Worm (Caenorhabditis elegans): ENCODE measurements around the gene bud-31.

Gene bud-31

DNA sequence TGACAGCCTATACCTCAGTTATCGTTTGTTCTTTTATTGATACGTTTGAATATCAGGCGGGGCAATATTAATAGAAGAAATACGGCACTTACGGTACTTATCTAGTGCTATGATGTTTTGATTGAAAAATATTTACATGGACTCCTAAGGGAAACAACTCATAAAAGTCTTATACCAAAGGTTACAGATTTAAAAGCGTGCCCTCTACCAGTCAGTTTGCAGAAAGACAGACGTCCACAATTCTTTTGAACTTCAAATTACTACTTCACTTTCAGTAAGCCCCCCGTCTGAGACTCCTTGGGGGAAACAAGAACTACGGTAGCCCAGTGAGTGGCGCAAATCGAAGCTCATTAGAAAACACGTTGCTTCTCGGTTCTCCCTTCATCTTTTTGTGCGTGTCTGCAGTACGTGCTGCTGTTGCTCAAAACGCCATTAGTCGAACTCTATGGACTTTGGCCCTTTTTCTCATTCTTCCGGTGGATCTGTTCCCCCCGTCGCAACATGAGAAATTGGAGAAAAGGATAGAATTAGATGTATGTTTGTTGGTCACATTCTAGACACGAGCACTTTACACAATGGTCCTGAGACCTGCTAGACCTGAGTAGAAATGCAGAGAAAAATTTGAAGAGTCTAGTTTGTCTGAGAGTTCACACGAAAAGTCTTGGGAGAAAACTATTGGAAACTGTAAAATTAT is 33.9 kb downstream of the bud-31 start (continued):
- TF ChIP-seq unc-62 (GFP tag; optimal IDR thresholded peaks at IDR 0.05 in 1 of 2) (no peak), unc-62 (tag; optimal IDR thresholded peaks at IDR 0.05) (no peak), dmd-9 (GFP tag; IDR thresholded peaks at IDR 0.05) (no peak)

DNA sequence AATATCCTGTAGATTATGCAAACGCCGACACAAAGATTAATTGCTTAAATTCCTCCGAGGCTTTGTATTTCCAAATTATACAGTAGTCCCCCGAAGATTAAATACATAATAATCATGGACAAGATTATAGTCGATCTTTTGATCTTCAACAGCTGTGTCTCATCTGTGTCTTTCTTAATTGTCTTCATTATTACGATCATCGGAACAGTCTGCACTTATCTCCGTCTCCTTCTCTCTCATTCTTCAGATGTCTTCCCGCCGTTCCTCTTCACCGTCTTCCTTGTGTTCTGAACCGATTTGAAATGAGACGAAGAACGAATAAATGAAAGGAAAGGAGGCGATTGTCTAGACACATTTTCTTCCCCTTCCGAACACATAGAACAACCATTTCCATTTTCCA is 35.2 kb downstream of the bud-31 start:
- TF ChIP-seq nhr-48 (tag; optimal IDR thresholded peaks at IDR 0.05) (peak; percentile 59), nhr-76 (tag; optimal IDR thresholded peaks at IDR 0.05) (no peak)

DNA sequence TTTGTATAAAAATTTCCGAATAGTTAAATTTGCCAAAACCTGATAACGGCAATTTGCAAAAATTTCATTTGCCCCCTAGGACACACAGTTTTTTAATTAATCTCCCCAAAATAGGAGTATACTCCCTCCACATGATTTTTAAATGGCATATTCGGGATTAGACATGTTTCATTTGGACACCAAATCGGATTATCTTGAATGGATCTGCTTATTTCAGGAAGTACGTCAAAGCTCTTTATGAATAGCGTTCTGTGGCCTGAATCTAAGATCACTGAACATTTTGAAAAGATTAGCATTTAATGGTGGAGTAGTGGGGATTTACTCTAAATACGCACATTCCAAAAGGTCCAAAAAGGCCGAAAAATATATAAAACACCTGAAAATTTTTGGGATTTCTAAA is 37.7 kb downstream of the bud-31 start:
- TF ChIP-seq zip-11 (GFP tag; IDR thresholded peaks at IDR 0.05) (no peak), egl-43 (GFP tag; IDR thresholded peaks at IDR 0.05) (no peak), daf-16 (GFP tag; optimal IDR thresholded peaks at IDR 0.05) (no peak), daf-16 (tag; optimal IDR thresholded peaks at IDR 0.05) (no peak)

- no peak for TF ChIP-seq zip-2 (tag; optimal IDR thresholded peaks at IDR 0.05)
- no peak for TF ChIP-seq Y48G9A.11 (GFP tag; IDR thresholded peaks at IDR 0.05)
- no peak for TF ChIP-seq lim-7 (GFP tag; IDR thresholded peaks at IDR 0.05)
- no peak for TF ChIP-seq unc-62 (GFP tag; optimal IDR thresholded peaks at IDR 0.05 in 1 of 2)
- TF ChIP-seq unc-62 (tag; optimal IDR thresholded peaks at IDR 0.05): no peak
- no peak for TF ChIP-seq lin-1 (GFP tag; IDR thresholded peaks at IDR 0.05)
- no peak for TF ChIP-seq lin-29 (GFP tag; IDR thresholded peaks at IDR 0.05)
- no peak for TF ChIP-seq ceh-44 (GFP tag; IDR thresholded peaks at IDR 0.05)
- TF ChIP-seq ceh-20 (GFP tag; IDR thresholded peaks at IDR 0.05): no peak
- no peak for TF ChIP-seq sdz-12 (GFP tag; optimal IDR thresholded peaks at IDR 0.05)
- TF ChIP-seq mxl-2 (GFP tag; conservative IDR thresholded peaks at IDR 0.05): no peak
- no peak for TF ChIP-seq cey-2 (tag; optimal IDR thresholded peaks at IDR 0.05; ENCODE audit: borderline replicate concordance, insufficient read depth)
- no peak for TF ChIP-seq php-3 (GFP tag; IDR thresholded peaks at IDR 0.05)
- no peak for TF ChIP-seq F37D6.2 (tag; optimal IDR thresholded peaks at IDR 0.05)
- TF ChIP-seq attf-4 (tag; optimal IDR thresholded peaks at IDR 0.05): no peak
- no peak for TF ChIP-seq ztf-7 (tag; optimal IDR thresholded peaks at IDR 0.05)
Observed at ce11 chrIII:9655802-9656201, 40.5 kb downstream of the bud-31 start, which contains the start of gene C15H7.4. Gene C15H7.4, minus strand, starts transcription at chrIII:9655902.

ce11 chrIII:9651871-9652270 is 44.4 kb downstream of the bud-31 start, which contains the start of gene C15H7.3:
Gene C15H7.3, minus strand, starts transcription at chrIII:9651971.
- TF ChIP-seq nhr-41 (GFP tag; IDR thresholded peaks at IDR 0.05) (no peak), nhr-25 (tag; optimal IDR thresholded peaks at IDR 0.05; ENCODE audit: borderline replicate concordance, insufficient read depth) (no peak), fkh-10 (GFP tag; optimal IDR thresholded peaks at IDR 0.05) (no peak), daf-8 (GFP tag; IDR thresholded peaks at IDR 0.05) (no peak), nhr-42 (GFP tag; IDR thresholded peaks at IDR 0.05) (no peak), madf-5 (GFP tag; IDR thresholded peaks at IDR 0.05) (no peak), spr-3 (GFP tag; optimal IDR thresholded peaks at IDR 0.05) (no peak), F44E2.7 (GFP tag; IDR thresholded peaks at IDR 0.05) (no peak), lin-39 (tag; optimal IDR thresholded peaks at IDR 0.05) (no peak), lin-15B (tag; optimal IDR thresholded peaks at IDR 0.05) (no peak)
